Fruit fly (Drosophila melanogaster): Measurements from ENCODE around the gene CG13474.

The CG13474 gene

dm6 chr3L:14671546-14671945 lies 25.4 kb downstream of the CG13474 start (continued):
- peak; percentile 16 for TF ChIP-seq CG7839 (tag; optimal IDR thresholded peaks at IDR 0.05)
- peak in 1 of 2 experiments; percentile 25 for TF ChIP-seq Pdp1 (GFP tag; optimal IDR thresholded peaks at IDR 0.05)
- peak; percentile 48 for TF ChIP-seq CG17912 (GFP tag; optimal IDR thresholded peaks at IDR 0.05)
- TF ChIP-seq CG10654 (GFP tag; optimal IDR thresholded peaks at IDR 0.05), result no peak
- TF ChIP-seq Oaz (GFP tag; IDR thresholded peaks at IDR 0.05), result no peak
- peak; percentile 26 for TF ChIP-seq D19A (tag; optimal IDR thresholded peaks at IDR 0.05)
- TF ChIP-seq hb (GFP tag; IDR thresholded peaks at IDR 0.05; ENCODE audit: partially characterized antibody), result no peak
- peak; percentile 32 for TF ChIP-seq CG15601 (tag; optimal IDR thresholded peaks at IDR 0.05)
- peak; percentile 75 for TF ChIP-seq CG15073 (GFP tag; optimal IDR thresholded peaks at IDR 0.05)
- peak; percentile 57 for TF ChIP-seq CoRest (tag; optimal IDR thresholded peaks at IDR 0.05)
- peak; percentile 53 for TF ChIP-seq CG2712 (tag; optimal IDR thresholded peaks at IDR 0.05)
- peak; percentile 35 for TF ChIP-seq Hmr (GFP tag; optimal IDR thresholded peaks at IDR 0.05)
- TF ChIP-seq grau (tag; optimal IDR thresholded peaks at IDR 0.05), result peak; percentile 15
- no peak for TF ChIP-seq CG17612 (GFP tag; IDR thresholded peaks at IDR 0.05)
- no peak for TF ChIP-seq hth (optimal IDR thresholded peaks at IDR 0.05)
- TF ChIP-seq CG17829 (tag; optimal IDR thresholded peaks at IDR 0.05), result peak; percentile 21
- peak; percentile 8 for TF ChIP-seq CG12391 (tag; optimal IDR thresholded peaks at IDR 0.05)
- peak; percentile 60 for TF ChIP-seq CG3847 (GFP tag; IDR thresholded peaks at IDR 0.05)
- peak; percentile 9 for TF ChIP-seq CG13424 (tag; optimal IDR thresholded peaks at IDR 0.05)
- peak; percentile 12 for TF ChIP-seq CG14710 (tag; optimal IDR thresholded peaks at IDR 0.05)
- TF ChIP-seq pzg (GFP tag; optimal IDR thresholded peaks at IDR 0.05), result peak; percentile 19
- TF ChIP-seq ci (GFP tag; IDR thresholded peaks at IDR 0.05), result 0 out of 3 replicates have a peak, but pooled peaks have one; percentile 41
- TF ChIP-seq Abd-B (GFP tag; optimal IDR thresholded peaks at IDR 0.05), result peak; percentile 4
- TF ChIP-seq B-H2 (GFP tag; optimal IDR thresholded peaks at IDR 0.05), result peak; percentile 9
- peak; percentile 24 for TF ChIP-seq HmgZ (tag; optimal IDR thresholded peaks at IDR 0.05)
- TF ChIP-seq CG7987 (GFP tag; optimal IDR thresholded peaks at IDR 0.05), result no peak
- TF ChIP-seq Doc3 (GFP tag; IDR thresholded peaks at IDR 0.05; ENCODE audit: partially characterized antibody), result no peak
- no peak for TF ChIP-seq gt (GFP tag; IDR thresholded peaks at IDR 0.05)
- TF ChIP-seq CG33213 (GFP tag; optimal IDR thresholded peaks at IDR 0.05), result peak; percentile 61
- TF ChIP-seq dpn (GFP tag; optimal IDR thresholded peaks at IDR 0.05), result peak; percentile 13 to 33
- TF ChIP-seq Ets97D (GFP tag; optimal IDR thresholded peaks at IDR 0.05), result peak; percentile 42
- peak; percentile 21 for TF ChIP-seq zen (tag; optimal IDR thresholded peaks at IDR 0.05)
- TF ChIP-seq kay (GFP tag; optimal IDR thresholded peaks at IDR 0.05), result peak; percentile 9
- TF ChIP-seq E2f2 (GFP tag; IDR thresholded peaks at IDR 0.05), result 0 out of 2 replicates have a peak, but pooled peaks have one; percentile 26
- TF ChIP-seq Dip2 (GFP tag; IDR thresholded peaks at IDR 0.05), result peak; percentile 95
- TF ChIP-seq CG10431 (GFP tag; optimal IDR thresholded peaks at IDR 0.05), result no peak
- 0 out of 2 replicates have a peak, but pooled peaks have one; percentile 23 for TF ChIP-seq CG32532 (GFP tag; IDR thresholded peaks at IDR 0.05)
- TF ChIP-seq CG11085 (GFP tag; IDR thresholded peaks at IDR 0.05), result no peak
- TF ChIP-seq CG15696 (tag; optimal IDR thresholded peaks at IDR 0.05), result peak; percentile 28
- 0 out of 2 replicates have a peak, but pooled peaks have one; percentile 14 for TF ChIP-seq sob (GFP tag; IDR thresholded peaks at IDR 0.05)
- peak; percentile 27 for TF ChIP-seq Xbp1 (GFP tag; optimal IDR thresholded peaks at IDR 0.05)
- peak; percentile 28; the same call in 1 of the 2 replicates for TF ChIP-seq CG13287 (GFP tag; IDR thresholded peaks at IDR 0.05; ENCODE audit: partially characterized antibody)
- TF ChIP-seq CTCF (GFP tag; optimal IDR thresholded peaks at IDR 0.05), result peak; percentile 98
- TF ChIP-seq trh (GFP tag; optimal IDR thresholded peaks at IDR 0.05), result no peak
- TF ChIP-seq Sry-δ (GFP tag; optimal IDR thresholded peaks at IDR 0.05), result peak; percentile 5
- TF ChIP-seq CG13894 (tag; optimal IDR thresholded peaks at IDR 0.05), result peak; percentile 17
- TF ChIP-seq CG18599 (GFP tag; optimal IDR thresholded peaks at IDR 0.05), result no peak

Measured in whole organism, embryonic.